Worm (Caenorhabditis elegans) whole organism, mixed stage, embryonic: ENCODE results near the gene csp-1.

Source experiments
- M03D4.4 ChIP-seq: sonication (generic microtip); optimal IDR thresholded peaks from 2 replicates; lab custom pipeline; 2017; ENCODE audit warnings: mild to moderate bottlenecking, missing genetic modification characterization, missing compliant biosample characterization
- bed-3 ChIP-seq: fragments of 200-800 bp; sonication (Bioruptor generic); optimal IDR thresholded peaks from 3 replicates; lab custom pipeline; 2018; ENCODE audit warnings: mild to moderate bottlenecking, missing genetic modification characterization, moderate library complexity, missing compliant biosample characterization
- blmp-1 ChIP-seq: fragments of 150-350 bp; optimal IDR thresholded peaks from 2 replicates; lab custom pipeline; 2014; ENCODE audit warnings: missing biosample characterization, missing genetic modification characterization
- elt-1 ChIP-seq: sonication (generic microtip); optimal IDR thresholded peaks from 2 replicates; lab custom pipeline; 2017; ENCODE audit warnings: missing genetic modification characterization, mild to moderate bottlenecking, missing compliant biosample characterization, antibody characterized with exemption, moderate library complexity, borderline replicate concordance; ENCODE audit not compliant: insufficient read depth
- mep-1 ChIP-seq: fragments of 150-350 bp; optimal IDR thresholded peaks from 2 replicates; lab custom pipeline; 2017; ENCODE audit warnings: missing biosample characterization, missing genetic modification reagents, missing genetic modification characterization, inconsistent platforms
- sptf-1 ChIP-seq: sonication (generic microtip); optimal IDR thresholded peaks from 2 replicates; lab custom pipeline; 2017; ENCODE audit warnings: mild to moderate bottlenecking, missing genetic modification characterization, moderate library complexity, missing compliant biosample characterization

DNA sequence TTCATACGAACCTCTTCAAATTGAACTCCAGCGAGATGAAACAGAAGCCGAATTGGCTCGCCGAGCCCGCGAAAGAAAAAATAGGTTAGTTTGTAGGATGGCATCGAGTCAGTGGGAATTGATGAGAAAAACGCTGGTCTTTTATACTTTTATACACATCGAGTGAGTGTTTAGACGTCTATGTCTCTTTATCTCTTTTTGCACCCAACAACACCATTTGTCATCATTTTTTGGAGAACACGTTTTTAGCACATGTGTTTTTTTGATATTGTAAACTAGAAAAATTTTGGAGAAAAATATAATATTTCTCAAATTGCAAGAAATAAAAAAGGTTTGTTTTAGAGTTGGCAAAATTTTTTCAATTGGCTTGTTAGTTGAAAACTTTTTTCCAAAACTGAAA is 23.3 kb downstream of the csp-1 start, which contains the start of gene gst-16:
- TF ChIP-seq mep-1 (no peak), elt-1 (tag; lab: Kevin White, UChicago) (no peak), M03D4.4 (tag; lab: Kevin White, UChicago) (no peak), blmp-1 (no peak), bed-3 (no peak), sptf-1 (tag; lab: Kevin White, UChicago) (no peak)
